Worm (Caenorhabditis elegans) whole organism, midembryonic: Measurements from ENCODE around the gene srd-17.

Source experiments
- cog-1 ChIP-seq: sonication (generic microtip); optimal IDR thresholded peaks from 2 replicates; lab custom pipeline; 2016; ENCODE audit warnings: missing genetic modification characterization, missing compliant biosample characterization
- flt-1 ChIP-seq: fragments of 200-800 bp; sonication (Bioruptor generic); IDR thresholded peaks from 2 replicates; pipeline ENCODE4 v1.3.6; 2022; ENCODE audit warnings: missing genetic modification characterization, missing compliant biosample characterization
- klf-2 ChIP-seq: fragments of 200-800 bp; sonication (Bioruptor generic); conservative IDR thresholded peaks from 2 replicates; pipeline ENCODE4 v1.3.6; 2022; ENCODE audit warnings: missing genetic modification reagents, missing genetic modification characterization, missing compliant biosample characterization
- med-1 ChIP-seq: sonication (generic microtip); optimal IDR thresholded peaks from 2 replicates; lab custom pipeline; 2017; ENCODE audit warnings: missing genetic modification characterization, mild to moderate bottlenecking, missing compliant biosample characterization, antibody characterized with exemption, missing genetic modification reagents; ENCODE audit not compliant: insufficient read depth
- ref-1 ChIP-seq: fragments of 200-800 bp; sonication (Bioruptor generic); conservative IDR thresholded peaks from 2 replicates; pipeline ENCODE4 v1.3.6; 2022; ENCODE audit warnings: missing genetic modification reagents, missing genetic modification characterization, missing compliant biosample characterization
- tab-1 ChIP-seq: fragments of 200-800 bp; sonication (Bioruptor generic); IDR thresholded peaks from 2 replicates; pipeline ENCODE4 v1.3.6; 2022; ENCODE audit warnings: missing genetic modification characterization, missing compliant biosample characterization
- ztf-23 ChIP-seq: fragments of 200-800 bp; sonication (Bioruptor generic); IDR thresholded peaks from 2 replicates; pipeline ENCODE4 v1.3.6; 2022; ENCODE audit warnings: missing genetic modification reagents, missing genetic modification characterization, missing compliant biosample characterization
- ztf-29 ChIP-seq: fragments of 200-800 bp; sonication (Bioruptor generic); IDR thresholded peaks from 2 replicates; pipeline ENCODE4 v1.3.6; 2022; ENCODE audit warnings: missing genetic modification reagents, missing genetic modification characterization, missing compliant biosample characterization

ce11 chrV:13411225-13411991 is 21.1 kb downstream of the srd-17 start:
- TF ChIP-seq flt-1 (GFP tag; lab: Robert Waterston, UW) (no peak), cog-1 (tag; lab: Kevin White, UChicago) (no peak), tab-1 (no peak), ztf-29 (GFP tag; lab: Robert Waterston, UW) (no peak), ref-1 (GFP tag; lab: Robert Waterston, UW) (no peak), klf-2 (no peak), ztf-23 (no peak), med-1 (GFP tag; lab: Kevin White, UChicago) (no peak)
